Fruit fly (Drosophila melanogaster) Kc167 (cell line): ENCODE measurements around the gene CG14275.

Source experiments
- Myc ChIP-seq: fragments of >200 bp; optimal IDR thresholded peaks from 2 replicates; lab custom pipeline; 2017; ENCODE audit warnings: missing external identifiers
- Sin3A ChIP-seq: fragments of >200 bp; optimal IDR thresholded peaks from 2 replicates; lab custom pipeline; 2018; ENCODE audit warnings: missing external identifiers
- h ChIP-seq: fragments of >200 bp; optimal IDR thresholded peaks from 3 replicates; lab custom pipeline; 2018; ENCODE audit warnings: missing external identifiers
- insv ChIP-seq: fragments of >200 bp; optimal IDR thresholded peaks from 3 replicates; lab custom pipeline; 2018; ENCODE audit warnings: missing external identifiers
- psq ChIP-seq: fragments of >200 bp; optimal IDR thresholded peaks from 2 replicates; lab custom pipeline; 2017; ENCODE audit warnings: missing external identifiers
- ttk ChIP-seq: sonication (Bioruptor generic); optimal IDR thresholded peaks from 2 replicates; lab custom pipeline; 2017; ENCODE audit warnings: missing external identifiers

Gene CG14275

dm6 chr2L:8292159-8292887, 34.9 kb upstream of the CG14275 start:
- no peak for TF ChIP-seq insv
- TF ChIP-seq psq (lab: Kevin White, UChicago) = no peak
- no peak for TF ChIP-seq Sin3A (lab: Kevin White, UChicago)
- no peak for TF ChIP-seq h (lab: Kevin White, UChicago)
- no peak for TF ChIP-seq ttk (lab: Kevin White, UChicago)
- no peak for TF ChIP-seq Myc

- TF ChIP-seq Sin3A (lab: Kevin White, UChicago) = no peak
- no peak for TF ChIP-seq insv
- no peak for TF ChIP-seq h (lab: Kevin White, UChicago)
- TF ChIP-seq ttk (lab: Kevin White, UChicago) = no peak
- TF ChIP-seq Myc = no peak
- no peak for TF ChIP-seq psq (lab: Kevin White, UChicago)
Observed at dm6 chr2L:8293449-8293848, 33.8 kb upstream of the CG14275 start.

- TF ChIP-seq insv (no peak), psq (lab: Kevin White, UChicago) (no peak), Myc (no peak), ttk (lab: Kevin White, UChicago) (no peak), Sin3A (lab: Kevin White, UChicago) (no peak), h (lab: Kevin White, UChicago) (no peak)
Observed at dm6 chr2L:8294043-8294442, 33.2 kb upstream of the CG14275 start.

- TF ChIP-seq ttk (lab: Kevin White, UChicago) = no peak
- no peak for TF ChIP-seq insv
- no peak for TF ChIP-seq Myc
- TF ChIP-seq Sin3A (lab: Kevin White, UChicago) = no peak
- no peak for TF ChIP-seq psq (lab: Kevin White, UChicago)
- no peak for TF ChIP-seq h (lab: Kevin White, UChicago)
Observed at dm6 chr2L:8296395-8296794, 30.9 kb upstream of the CG14275 start.

- TF ChIP-seq Sin3A (lab: Kevin White, UChicago) = no peak
- TF ChIP-seq Myc = no peak
- no peak for TF ChIP-seq ttk (lab: Kevin White, UChicago)
- no peak for TF ChIP-seq h (lab: Kevin White, UChicago)
Observed at dm6 chr2L:8297070-8297469, 30.2 kb upstream of the CG14275 start.

dm6 chr2L:8299194-8299811, 28.0 kb upstream of the CG14275 start:
- TF ChIP-seq h (lab: Kevin White, UChicago) (no peak), Myc (no peak), insv (no peak), psq (lab: Kevin White, UChicago) (no peak), ttk (lab: Kevin White, UChicago) (no peak), Sin3A (lab: Kevin White, UChicago) (no peak)

- TF ChIP-seq h (lab: Kevin White, UChicago) (no peak), insv (no peak), ttk (lab: Kevin White, UChicago) (no peak), psq (lab: Kevin White, UChicago) (no peak), Sin3A (lab: Kevin White, UChicago) (no peak), Myc (no peak)
Observed at dm6 chr2L:8300220-8301167, 26.8 kb upstream of the CG14275 start, which contains the start of gene Btk. Gene Btk, minus strand, starts transcription at chr2L:8301079.

dm6 chr2L:8302766-8303479, 24.3 kb upstream of the CG14275 start, which contains the start of the genes wol and Scgalpha:
Gene wol, minus strand, starts transcription at chr2L:8302985.
Gene Scgalpha, plus strand, starts transcription at chr2L:8303429.
- TF ChIP-seq psq (lab: Kevin White, UChicago) = no peak
- TF ChIP-seq insv = no peak
- TF ChIP-seq h (lab: Kevin White, UChicago) = no peak
- no peak for TF ChIP-seq Sin3A (lab: Kevin White, UChicago)
- TF ChIP-seq Myc = no peak
- TF ChIP-seq ttk (lab: Kevin White, UChicago) = no peak

dm6 chr2L:8304635-8305034, 22.6 kb upstream of the CG14275 start:
- no peak for TF ChIP-seq ttk (lab: Kevin White, UChicago)
- no peak for TF ChIP-seq h (lab: Kevin White, UChicago)
- TF ChIP-seq psq (lab: Kevin White, UChicago) = no peak
- no peak for TF ChIP-seq Sin3A (lab: Kevin White, UChicago)
- TF ChIP-seq insv = no peak
- TF ChIP-seq Myc = no peak

dm6 chr2L:8305409-8305808, 21.8 kb upstream of the CG14275 start, which contains the start of gene CG7840:
Gene CG7840, plus strand, starts transcription at chr2L:8305586.
- no peak for TF ChIP-seq h (lab: Kevin White, UChicago)
